Worm (Caenorhabditis elegans) whole organism, late embryonic: Measurements from ENCODE around the gene Y51H4A.935.
"Not testable (repeated sequence)": the region's sequence is repeated elsewhere in the genome, so short reads cannot be mapped to it uniquely, and the experiment has no call there.

ENCODE experiments used
- K02D7.2 ChIP-seq: sonication (generic microtip); optimal IDR thresholded peaks from 2 replicates; lab custom pipeline; 2017; ENCODE audit warnings: mild to moderate bottlenecking, missing genetic modification characterization, missing compliant biosample characterization
- K09A11.1 ChIP-seq: sonication (generic microtip); optimal IDR thresholded peaks from 2 replicates; lab custom pipeline; 2017; ENCODE audit warnings: antibody characterized with exemption, mild to moderate bottlenecking, missing genetic modification characterization, missing compliant biosample characterization; ENCODE audit not compliant: insufficient read depth
- ahr-1 ChIP-seq: sonication (generic microtip); optimal IDR thresholded peaks from 2 replicates; lab custom pipeline; 2016; ENCODE audit warnings: missing genetic modification characterization, missing compliant biosample characterization
- ceh-14 ChIP-seq: sonication (generic microtip); optimal IDR thresholded peaks from 2 replicates; lab custom pipeline; 2016; ENCODE audit warnings: missing genotype, missing genetic modification characterization, missing compliant biosample characterization
- ceh-19 ChIP-seq: fragments of 200-800 bp; sonication (Bioruptor generic); optimal IDR thresholded peaks from 2 replicates; lab custom pipeline; 2018; ENCODE audit warnings: mild to moderate bottlenecking, missing genetic modification characterization, missing compliant biosample characterization
- ceh-22 ChIP-seq: sonication (generic microtip); optimal IDR thresholded peaks from 2 replicates; lab custom pipeline; 2017; ENCODE audit warnings: missing biosample characterization, missing genetic modification characterization
- ceh-24 ChIP-seq: sonication (generic microtip); optimal IDR thresholded peaks from 2 replicates; lab custom pipeline; 2016; ENCODE audit warnings: mild to moderate bottlenecking, missing genetic modification characterization, missing compliant biosample characterization
- ceh-31 ChIP-seq: sonication (generic microtip); optimal IDR thresholded peaks from 2 replicates; lab custom pipeline; 2016; ENCODE audit warnings: missing genetic modification characterization, missing compliant biosample characterization
- ceh-6 ChIP-seq: fragments of 200-800 bp; sonication (Bioruptor generic); optimal IDR thresholded peaks from 2 replicates; lab custom pipeline; 2018; ENCODE audit warnings: mild to moderate bottlenecking, missing genetic modification characterization, missing compliant biosample characterization
- ceh-9 ChIP-seq: sonication (generic microtip); optimal IDR thresholded peaks from 2 replicates; lab custom pipeline; 2016; ENCODE audit warnings: mild to moderate bottlenecking, missing genetic modification characterization, inconsistent platforms, missing compliant biosample characterization
- dmd-4 ChIP-seq: sonication (generic microtip); optimal IDR thresholded peaks from 2 replicates; lab custom pipeline; 2016; ENCODE audit warnings: borderline replicate concordance, missing genetic modification characterization, missing compliant biosample characterization
- dve-1 ChIP-seq: sonication (generic microtip); optimal IDR thresholded peaks from 2 replicates; lab custom pipeline; 2017; ENCODE audit warnings: antibody characterized with exemption, mild to moderate bottlenecking, missing genetic modification characterization, missing compliant biosample characterization
- elt-2 ChIP-seq: sonication (generic microtip); optimal IDR thresholded peaks from 2 replicates; lab custom pipeline; 2016; ENCODE audit warnings: missing genetic modification reagents, missing genetic modification characterization, missing compliant biosample characterization
- ets-4 ChIP-seq: sonication (generic microtip); optimal IDR thresholded peaks from 2 replicates; lab custom pipeline; 2016; ENCODE audit warnings: missing genetic modification characterization, missing compliant biosample characterization
- eyg-1 ChIP-seq: sonication (generic microtip); optimal IDR thresholded peaks from 2 replicates; lab custom pipeline; 2016; ENCODE audit warnings: missing genotype, missing genetic modification characterization, missing compliant biosample characterization
- fax-1 ChIP-seq: sonication (generic microtip); optimal IDR thresholded peaks from 2 replicates; lab custom pipeline; 2016; ENCODE audit warnings: missing genotype, missing genetic modification characterization, missing compliant biosample characterization
- fkh-10 ChIP-seq: fragments of 150-350 bp; optimal IDR thresholded peaks from 2 replicates; lab custom pipeline; 2014; ENCODE audit warnings: missing biosample characterization, missing genetic modification reagents, missing genetic modification characterization
- gmeb-2 ChIP-seq: sonication (generic microtip); optimal IDR thresholded peaks from 2 replicates; lab custom pipeline; 2016; ENCODE audit warnings: missing genetic modification characterization, inconsistent platforms, missing compliant biosample characterization
- hlh-13 ChIP-seq: fragments of 200-800 bp; sonication (Bioruptor generic); optimal IDR thresholded peaks from 2 replicates; lab custom pipeline; 2018; ENCODE audit warnings: mild to moderate bottlenecking, missing genetic modification characterization, missing compliant biosample characterization
- hlh-30 ChIP-seq: sonication (generic microtip); optimal IDR thresholded peaks from 2 replicates; lab custom pipeline; 2017; ENCODE audit warnings: antibody characterized with exemption, missing genetic modification characterization, missing compliant biosample characterization; ENCODE audit not compliant: insufficient read depth
- lim-6 ChIP-seq: sonication (generic microtip); optimal IDR thresholded peaks from 2 replicates; lab custom pipeline; 2016; ENCODE audit warnings: missing genetic modification characterization, missing compliant biosample characterization
- madf-2 ChIP-seq: sonication (generic microtip); optimal IDR thresholded peaks from 2 replicates; lab custom pipeline; 2017; ENCODE audit warnings: missing genetic modification characterization, missing compliant biosample characterization
- mec-3 ChIP-seq: sonication (generic microtip); optimal IDR thresholded peaks from 2 replicates; lab custom pipeline; 2016; ENCODE audit warnings: borderline replicate concordance, missing genetic modification characterization, missing compliant biosample characterization
- nhr-11 ChIP-seq: fragments of 150-350 bp; optimal IDR thresholded peaks from 2 replicates; lab custom pipeline; 2014; ENCODE audit warnings: missing biosample characterization, missing genetic modification characterization
- npax-4 ChIP-seq: sonication (generic microtip); optimal IDR thresholded peaks from 2 replicates; lab custom pipeline; 2016; ENCODE audit warnings: missing genetic modification characterization, missing compliant biosample characterization
- pag-3 ChIP-seq: sonication (generic microtip); optimal IDR thresholded peaks from 2 replicates; lab custom pipeline; 2016; ENCODE audit warnings: missing compliant biosample characterization, missing genetic modification characterization, borderline replicate concordance
- pax-1 ChIP-seq: fragments of 150-350 bp; optimal IDR thresholded peaks from 2 replicates; lab custom pipeline; 2014; ENCODE audit warnings: missing biosample characterization, missing genetic modification characterization
- pha-2 ChIP-seq: sonication (generic microtip); optimal IDR thresholded peaks from 2 replicates; lab custom pipeline; 2017; ENCODE audit warnings: mild to moderate bottlenecking, missing genetic modification characterization, missing compliant biosample characterization
- rnt-1 ChIP-seq: sonication (generic microtip); optimal IDR thresholded peaks from 2 replicates; lab custom pipeline; 2016; ENCODE audit warnings: missing genetic modification characterization, missing compliant biosample characterization
- sdc-2 ChIP-seq: sonication (generic microtip); optimal IDR thresholded peaks from 2 replicates; lab custom pipeline; 2016; ENCODE audit warnings: missing genotype, missing genetic modification characterization, missing compliant biosample characterization
- sox-4 ChIP-seq: sonication (generic microtip); optimal IDR thresholded peaks from 2 replicates; lab custom pipeline; 2017; ENCODE audit warnings: mild to moderate bottlenecking, missing genetic modification characterization, inconsistent platforms, missing compliant biosample characterization
- unc-55 ChIP-seq: sonication (generic microtip); optimal IDR thresholded peaks from 2 replicates; lab custom pipeline; 2017; ENCODE audit warnings: missing biosample characterization, missing genetic modification reagents, missing genetic modification characterization
- zip-5 ChIP-seq: sonication (generic microtip); optimal IDR thresholded peaks from 2 replicates; lab custom pipeline; 2016; ENCODE audit warnings: missing genetic modification characterization, missing compliant biosample characterization
- ztf-16 ChIP-seq: sonication (generic microtip); optimal IDR thresholded peaks from 2 replicates; lab custom pipeline; 2017; ENCODE audit warnings: missing genetic modification characterization, missing compliant biosample characterization

Gene Y51H4A.935

DNA sequence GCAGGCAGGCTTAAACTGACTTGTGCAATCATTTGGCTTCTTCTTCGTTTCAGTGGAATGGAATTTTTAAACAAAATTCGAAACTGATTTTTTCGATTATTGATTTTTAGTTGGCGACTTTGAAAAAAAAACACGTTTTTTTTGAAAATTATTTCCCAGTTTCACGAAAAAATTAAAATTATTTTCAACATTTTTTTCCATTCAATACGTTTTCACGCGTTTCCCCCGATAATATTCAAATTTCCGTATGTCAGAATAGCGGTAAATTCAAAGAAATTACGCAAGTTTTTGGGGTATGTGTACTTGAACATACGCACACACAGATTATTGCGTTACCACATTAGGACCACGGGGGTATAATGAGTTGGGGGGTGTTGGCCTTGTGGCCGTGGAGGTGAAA, at the start of gene Y51H4A.935:
Y51H4A.935 (minus strand) TSS at position 101 of the 400 bp plus-strand sequence.
- TF ChIP-seq ets-4, hlh-30, gmeb-2 (tag; lab: Kevin White, UChicago): not testable (repeated sequence)

DNA sequence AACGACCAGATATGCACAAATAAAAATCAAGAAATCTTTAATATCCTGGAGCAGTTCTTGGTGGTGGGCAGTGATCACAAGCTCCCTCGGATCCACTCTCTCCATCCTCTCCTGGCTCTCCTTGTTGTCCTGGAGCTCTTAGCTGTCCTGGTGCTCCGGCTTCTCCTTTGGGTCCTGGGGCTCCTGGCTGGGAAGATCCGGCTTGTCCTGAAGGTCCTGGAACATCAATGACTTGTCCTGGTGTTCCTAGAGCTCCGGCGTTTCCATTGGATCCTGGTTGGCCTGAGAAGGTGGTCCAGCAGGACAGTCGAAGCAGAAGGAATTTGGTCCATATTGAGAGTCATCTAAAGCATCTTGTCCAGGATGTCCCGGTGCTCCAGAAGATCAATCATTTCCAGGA, 44.4 kb upstream of the Y51H4A.935 start:
- no peak for TF ChIP-seq unc-55 (GFP tag; lab: Kevin White, UChicago)
- TF ChIP-seq zip-5 (tag; lab: Kevin White, UChicago), result no peak
- TF ChIP-seq nhr-11, result no peak
- TF ChIP-seq ahr-1 (tag; lab: Kevin White, UChicago), result no peak
- no peak for TF ChIP-seq pha-2 (tag; lab: Kevin White, UChicago)
- no peak for TF ChIP-seq K09A11.1
- TF ChIP-seq hlh-13 (GFP tag; lab: Kevin White, UChicago), result no peak
- TF ChIP-seq K02D7.2 (tag; lab: Kevin White, UChicago), result no peak
- TF ChIP-seq ceh-9, result no peak
- no peak for TF ChIP-seq eyg-1 (tag; lab: Kevin White, UChicago)
- TF ChIP-seq pax-1 (tag; lab: Kevin White, UChicago), result no peak
- TF ChIP-seq sox-4 (tag; lab: Kevin White, UChicago), result no peak
- TF ChIP-seq hlh-30 (tag; lab: Kevin White, UChicago), result no peak
- no peak for TF ChIP-seq ceh-6

DNA sequence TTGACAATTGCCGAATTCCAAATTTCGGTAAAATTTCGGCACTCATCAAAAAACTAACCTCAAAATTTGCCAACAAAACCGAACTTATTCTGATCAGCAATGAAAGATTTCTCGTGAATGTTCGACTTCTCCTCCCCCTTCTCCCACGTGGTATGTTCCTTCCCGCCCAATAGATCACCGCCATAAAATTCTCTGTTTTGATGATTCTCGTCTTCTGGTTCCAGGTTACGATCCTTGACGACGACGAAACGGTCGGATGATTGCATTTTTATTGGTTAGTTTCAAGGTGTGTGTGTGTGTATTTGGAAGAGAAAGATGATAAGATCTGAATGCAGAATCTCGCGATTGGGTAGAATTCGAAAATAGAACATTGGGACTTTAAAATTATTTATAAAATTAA, 35.6 kb upstream of the Y51H4A.935 start, which contains the start of gene uroc-1:
uroc-1 (minus strand) TSS at position 101 of the 400 bp plus-strand sequence.
- TF ChIP-seq unc-55 (GFP tag; lab: Kevin White, UChicago) (no peak), pag-3 (tag; lab: Kevin White, UChicago) (no peak), ceh-24 (tag; lab: Kevin White, UChicago) (no peak), ceh-9 (no peak), ceh-14 (tag; lab: Kevin White, UChicago) (no peak), lim-6 (tag; lab: Kevin White, UChicago) (no peak), pha-2 (tag; lab: Kevin White, UChicago) (no peak)
- TF ChIP-seq, all 69 proteins: peak for 0

DNA sequence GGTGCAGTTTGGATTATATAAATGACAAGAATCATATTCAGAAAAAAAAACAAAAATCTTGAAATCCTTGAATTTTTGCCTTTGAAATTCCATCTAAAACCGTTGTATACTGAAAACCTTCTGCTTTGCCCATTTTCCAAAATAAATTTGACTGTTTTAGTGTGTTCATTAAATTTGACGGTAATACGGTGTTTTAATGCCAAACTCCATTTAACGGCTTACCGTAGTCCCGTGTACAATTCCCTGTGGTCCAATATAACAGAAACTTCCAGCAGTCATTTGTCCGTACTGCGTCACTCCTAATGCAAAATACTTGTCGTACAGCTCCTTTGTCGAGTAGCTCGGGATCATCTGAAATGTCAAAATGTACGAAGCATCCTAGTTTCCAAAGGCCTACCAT, 33.5 kb upstream of the Y51H4A.935 start:
- TF ChIP-seq ztf-16 (tag; lab: Kevin White, UChicago) (no peak), ceh-31 (tag; lab: Kevin White, UChicago) (no peak), ceh-22 (no peak), dmd-4 (tag; lab: Kevin White, UChicago) (no peak), madf-2 (tag; lab: Kevin White, UChicago) (no peak), sdc-2 (tag; lab: Kevin White, UChicago) (no peak), rnt-1 (tag; lab: Kevin White, UChicago) (no peak)

DNA sequence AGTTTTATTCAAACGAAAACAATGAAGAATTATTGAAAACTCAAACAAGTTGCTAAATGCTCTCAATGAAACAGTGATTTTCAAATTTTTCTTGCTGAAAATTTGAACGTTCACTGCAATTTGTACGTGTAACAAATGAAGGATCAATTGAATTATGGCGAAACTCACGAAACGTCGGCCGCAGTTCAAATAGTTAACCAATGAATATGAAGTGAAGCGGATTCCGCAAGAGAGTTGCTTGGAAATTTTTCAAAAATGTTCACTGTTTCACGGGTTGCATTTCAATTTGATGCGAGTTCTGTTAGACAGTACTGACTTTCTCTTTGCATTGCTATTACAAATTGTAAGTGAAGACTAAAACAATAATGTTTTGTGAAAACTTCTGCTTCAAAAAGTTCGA, 27.9 kb upstream of the Y51H4A.935 start:
- TF ChIP-seq ceh-19 (GFP tag; lab: Kevin White, UChicago) (no peak), K09A11.1 (no peak), sdc-2 (tag; lab: Kevin White, UChicago) (no peak), fkh-10 (GFP tag; lab: Kevin White, UChicago) (no peak), mec-3 (tag; lab: Kevin White, UChicago) (no peak), fax-1 (tag; lab: Kevin White, UChicago) (no peak), npax-4 (tag; lab: Kevin White, UChicago) (no peak), pag-3 (tag; lab: Kevin White, UChicago) (no peak), ceh-6 (no peak), dve-1 (tag; lab: Kevin White, UChicago) (no peak), elt-2 (no peak)
- TF ChIP-seq, all 69 proteins: peak for 0
